Worm (Caenorhabditis elegans) whole organism, late embryonic: Measurements from ENCODE around the gene rgs-5.

Experiments
- K02D7.2 ChIP-seq: sonication (generic microtip); optimal IDR thresholded peaks from 2 replicates; lab custom pipeline; 2017; ENCODE audit warnings: mild to moderate bottlenecking, missing genetic modification characterization, missing compliant biosample characterization
- K09A11.1 ChIP-seq: sonication (generic microtip); optimal IDR thresholded peaks from 2 replicates; lab custom pipeline; 2017; ENCODE audit warnings: antibody characterized with exemption, mild to moderate bottlenecking, missing genetic modification characterization, missing compliant biosample characterization; ENCODE audit not compliant: insufficient read depth
- Y22D7AL.16 ChIP-seq: sonication (generic microtip); optimal IDR thresholded peaks from 2 replicates; lab custom pipeline; 2016; ENCODE audit warnings: missing genetic modification characterization, missing compliant biosample characterization
- ama-1 ChIP-seq: fragments of 150-350 bp; optimal IDR thresholded peaks from 2 replicates; lab custom pipeline; 2014
- ceh-19 ChIP-seq: fragments of 200-800 bp; sonication (Bioruptor generic); optimal IDR thresholded peaks from 2 replicates; lab custom pipeline; 2018; ENCODE audit warnings: mild to moderate bottlenecking, missing genetic modification characterization, missing compliant biosample characterization
- ceh-2 ChIP-seq: sonication (generic microtip); optimal IDR thresholded peaks from 2 replicates; lab custom pipeline; 2016; ENCODE audit warnings: missing genotype, missing genetic modification characterization, missing compliant biosample characterization
- ceh-22 ChIP-seq: sonication (generic microtip); optimal IDR thresholded peaks from 2 replicates; lab custom pipeline; 2017; ENCODE audit warnings: missing biosample characterization, missing genetic modification characterization
- ceh-24 ChIP-seq: sonication (generic microtip); optimal IDR thresholded peaks from 2 replicates; lab custom pipeline; 2016; ENCODE audit warnings: mild to moderate bottlenecking, missing genetic modification characterization, missing compliant biosample characterization
- ceh-30 ChIP-seq: fragments of 150-350 bp; optimal IDR thresholded peaks from 2 replicates; lab custom pipeline; 2014; ENCODE audit warnings: missing biosample characterization, missing genetic modification characterization
- ceh-34 ChIP-seq: sonication (generic microtip); optimal IDR thresholded peaks from 2 replicates; lab custom pipeline; 2016; ENCODE audit warnings: mild to moderate bottlenecking, missing genetic modification characterization, missing compliant biosample characterization
- che-1 ChIP-seq: sonication (generic microtip); optimal IDR thresholded peaks from 2 replicates; lab custom pipeline; 2016; ENCODE audit warnings: mild to moderate bottlenecking, missing genetic modification characterization, missing compliant biosample characterization
- dve-1 ChIP-seq: sonication (generic microtip); optimal IDR thresholded peaks from 2 replicates; lab custom pipeline; 2017; ENCODE audit warnings: antibody characterized with exemption, mild to moderate bottlenecking, missing genetic modification characterization, missing compliant biosample characterization
- elt-2 ChIP-seq: sonication (generic microtip); optimal IDR thresholded peaks from 2 replicates; lab custom pipeline; 2016; ENCODE audit warnings: missing genetic modification reagents, missing genetic modification characterization, missing compliant biosample characterization
- ets-4 ChIP-seq: sonication (generic microtip); optimal IDR thresholded peaks from 2 replicates; lab custom pipeline; 2016; ENCODE audit warnings: missing genetic modification characterization, missing compliant biosample characterization
- eyg-1 ChIP-seq: sonication (generic microtip); optimal IDR thresholded peaks from 2 replicates; lab custom pipeline; 2016; ENCODE audit warnings: missing genotype, missing genetic modification characterization, missing compliant biosample characterization
- fkh-6 ChIP-seq: sonication (generic microtip); optimal IDR thresholded peaks from 2 replicates; lab custom pipeline; 2016; ENCODE audit warnings: missing genetic modification characterization, missing compliant biosample characterization
- gmeb-2 ChIP-seq: sonication (generic microtip); optimal IDR thresholded peaks from 2 replicates; lab custom pipeline; 2016; ENCODE audit warnings: missing genetic modification characterization, inconsistent platforms, missing compliant biosample characterization
- hlh-15 ChIP-seq: sonication (generic microtip); optimal IDR thresholded peaks from 2 replicates; lab custom pipeline; 2016; ENCODE audit warnings: missing genetic modification characterization, missing compliant biosample characterization
- hlh-30 ChIP-seq: sonication (generic microtip); optimal IDR thresholded peaks from 2 replicates; lab custom pipeline; 2017; ENCODE audit warnings: antibody characterized with exemption, missing genetic modification characterization, missing compliant biosample characterization; ENCODE audit not compliant: insufficient read depth
- hlh-6 ChIP-seq: sonication (generic microtip); optimal IDR thresholded peaks from 2 replicates; lab custom pipeline; 2016; ENCODE audit warnings: missing genotype, missing genetic modification characterization, missing compliant biosample characterization
- hlh-8 ChIP-seq: sonication (generic microtip); optimal IDR thresholded peaks from 2 replicates; lab custom pipeline; 2016; ENCODE audit warnings: missing genotype, missing genetic modification characterization, missing compliant biosample characterization
- lim-6 ChIP-seq: sonication (generic microtip); optimal IDR thresholded peaks from 2 replicates; lab custom pipeline; 2016; ENCODE audit warnings: missing genetic modification characterization, missing compliant biosample characterization
- madf-2 ChIP-seq: sonication (generic microtip); optimal IDR thresholded peaks from 2 replicates; lab custom pipeline; 2017; ENCODE audit warnings: missing genetic modification characterization, missing compliant biosample characterization
- nhr-232 ChIP-seq: sonication (generic microtip); optimal IDR thresholded peaks from 2 replicates; lab custom pipeline; 2016; ENCODE audit warnings: missing genetic modification characterization, missing compliant biosample characterization
- pag-3 ChIP-seq: sonication (generic microtip); optimal IDR thresholded peaks from 2 replicates; lab custom pipeline; 2016; ENCODE audit warnings: missing compliant biosample characterization, missing genetic modification characterization, borderline replicate concordance
- pax-1 ChIP-seq: fragments of 150-350 bp; optimal IDR thresholded peaks from 2 replicates; lab custom pipeline; 2014; ENCODE audit warnings: missing biosample characterization, missing genetic modification characterization
- pha-4 ChIP-seq: fragments of 150-350 bp; optimal IDR thresholded peaks from 2 replicates; lab custom pipeline; 2018; ENCODE audit warnings: missing biosample characterization, missing genetic modification reagents, missing genetic modification characterization
- pros-1 ChIP-seq: fragments of 150-350 bp; optimal IDR thresholded peaks from 2 replicates; lab custom pipeline; 2014; ENCODE audit warnings: missing biosample characterization, missing genetic modification reagents, missing genetic modification characterization
- ref-2 ChIP-seq: sonication (generic microtip); optimal IDR thresholded peaks from 2 replicates; lab custom pipeline; 2016; ENCODE audit warnings: missing genetic modification characterization, missing compliant biosample characterization
- sdc-2 ChIP-seq: sonication (generic microtip); optimal IDR thresholded peaks from 2 replicates; lab custom pipeline; 2016; ENCODE audit warnings: missing genotype, missing genetic modification characterization, missing compliant biosample characterization
- sox-2 ChIP-seq: fragments of 200-800 bp; sonication (Bioruptor generic); IDR thresholded peaks from 2 replicates; pipeline ENCODE4 v1.3.6; 2022; ENCODE audit warnings: missing genetic modification reagents, missing genetic modification characterization, missing compliant biosample characterization
- sox-4 ChIP-seq: sonication (generic microtip); optimal IDR thresholded peaks from 2 replicates; lab custom pipeline; 2017; ENCODE audit warnings: mild to moderate bottlenecking, missing genetic modification characterization, inconsistent platforms, missing compliant biosample characterization
- syd-9 ChIP-seq: sonication (generic microtip); optimal IDR thresholded peaks from 2 replicates; lab custom pipeline; 2016; ENCODE audit warnings: mild to moderate bottlenecking, missing genetic modification characterization, moderate library complexity, missing compliant biosample characterization
- tbx-2 ChIP-seq: sonication (generic microtip); optimal IDR thresholded peaks from 2 replicates; lab custom pipeline; 2016; ENCODE audit warnings: missing genetic modification characterization, missing compliant biosample characterization
- tbx-7 ChIP-seq: sonication (generic microtip); optimal IDR thresholded peaks from 2 replicates; lab custom pipeline; 2016; ENCODE audit warnings: missing genotype, missing genetic modification characterization, missing compliant biosample characterization
- ttx-3 ChIP-seq: sonication (generic microtip); optimal IDR thresholded peaks from 2 replicates; lab custom pipeline; 2016; ENCODE audit warnings: missing genetic modification reagents, missing genetic modification characterization, missing compliant biosample characterization
- unc-3 ChIP-seq, 2 experiments: fragments of 200-800 bp in 1 of 2; sonication (Bioruptor generic) in 1 of 2; sonication (generic microtip) in 1 of 2; conservative IDR thresholded peaks in 1 of 2; optimal IDR thresholded peaks in 1 of 2; 2 replicates each; pipeline versions ENCODE4 v1.3.6 to Lab custom; 2016 to 2022; ENCODE audit warnings: missing compliant biosample characterization in 2 of 2, missing genetic modification characterization in 2 of 2, missing genetic modification reagents in 1 of 2
- unc-55 ChIP-seq: sonication (generic microtip); optimal IDR thresholded peaks from 2 replicates; lab custom pipeline; 2017; ENCODE audit warnings: missing biosample characterization, missing genetic modification reagents, missing genetic modification characterization
- zip-5 ChIP-seq: sonication (generic microtip); optimal IDR thresholded peaks from 2 replicates; lab custom pipeline; 2016; ENCODE audit warnings: missing genetic modification characterization, missing compliant biosample characterization
- ztf-16 ChIP-seq: sonication (generic microtip); optimal IDR thresholded peaks from 2 replicates; lab custom pipeline; 2017; ENCODE audit warnings: missing genetic modification characterization, missing compliant biosample characterization

rgs-5 gene

DNA sequence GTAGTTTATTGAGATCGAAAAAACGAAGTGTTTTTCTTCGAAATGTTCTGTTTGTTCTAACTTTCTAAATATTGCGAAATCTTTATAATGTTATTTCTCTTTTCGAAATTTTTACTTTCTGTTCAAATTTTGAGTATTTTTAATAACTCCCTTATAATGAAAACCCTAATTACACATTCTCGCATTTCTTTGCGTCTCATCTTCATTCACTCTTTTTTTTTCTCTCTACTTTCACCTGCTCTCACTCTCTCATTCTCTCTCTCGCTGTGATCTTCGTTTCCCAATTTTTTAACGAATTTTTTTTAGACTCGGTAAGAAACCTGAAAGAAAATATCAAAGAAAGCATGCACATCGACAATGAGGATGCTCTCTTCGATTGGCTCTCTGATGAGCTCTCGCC is 12.9 kb downstream of the rgs-5 start, which contains the start of gene rbm-26:
Gene rbm-26 (plus strand): TSS at position 301 of the 400 bp plus-strand sequence.
- no peak for TF ChIP-seq dve-1 (tag; lab: Kevin White, UChicago)
- TF ChIP-seq, all 69 proteins: peak for 0

DNA sequence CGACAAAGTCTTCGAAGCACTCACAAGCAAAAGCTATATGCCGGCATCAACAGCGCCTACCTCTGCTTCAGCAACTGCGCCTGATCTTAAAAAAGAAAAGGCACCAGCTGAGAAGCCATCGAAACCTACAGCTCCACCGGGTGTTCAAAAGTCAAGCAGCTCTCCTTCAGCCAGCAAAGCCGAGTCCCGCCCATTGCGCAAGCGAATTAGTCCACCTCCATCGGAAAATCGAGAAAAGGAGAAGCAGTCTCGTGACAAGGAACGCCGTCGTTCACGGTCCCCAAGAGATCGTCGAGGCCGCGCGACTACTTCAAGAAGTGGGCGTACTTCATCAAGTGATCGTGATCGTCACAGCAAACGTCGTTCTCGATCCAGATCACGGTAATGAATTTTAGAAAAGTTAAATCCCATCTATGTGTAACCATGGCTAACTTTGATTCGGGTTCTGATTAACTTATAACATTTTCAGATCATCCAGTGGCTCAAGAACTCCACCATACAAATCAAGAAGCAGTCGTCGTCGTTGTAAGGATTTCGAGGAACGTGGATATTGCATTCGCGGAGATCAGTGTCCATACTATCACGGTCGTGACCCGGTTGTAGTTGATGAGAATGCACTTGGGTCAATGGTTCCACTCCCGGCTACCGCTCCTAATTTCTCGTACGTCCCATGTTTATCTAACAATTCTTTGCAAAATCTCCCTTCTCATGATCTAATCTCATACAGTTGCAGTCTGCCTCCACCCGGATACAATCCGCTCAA is 13.7 kb downstream of the rgs-5 start:
- TF ChIP-seq K09A11.1 (tag; lab: Kevin White, UChicago) (no peak), madf-2 (tag; lab: Kevin White, UChicago) (no peak), sox-2 (GFP tag; lab: Robert Waterston, UW) (no peak), ceh-24 (tag; lab: Kevin White, UChicago) (no peak), hlh-15 (no peak), tbx-2 (tag; lab: Kevin White, UChicago) (no peak), pha-4 (tag; lab: Kevin White, UChicago) (no peak), K02D7.2 (tag; lab: Kevin White, UChicago) (no peak), pax-1 (tag; lab: Kevin White, UChicago) (no peak), Y22D7AL.16 (tag; lab: Kevin White, UChicago) (no peak)

DNA sequence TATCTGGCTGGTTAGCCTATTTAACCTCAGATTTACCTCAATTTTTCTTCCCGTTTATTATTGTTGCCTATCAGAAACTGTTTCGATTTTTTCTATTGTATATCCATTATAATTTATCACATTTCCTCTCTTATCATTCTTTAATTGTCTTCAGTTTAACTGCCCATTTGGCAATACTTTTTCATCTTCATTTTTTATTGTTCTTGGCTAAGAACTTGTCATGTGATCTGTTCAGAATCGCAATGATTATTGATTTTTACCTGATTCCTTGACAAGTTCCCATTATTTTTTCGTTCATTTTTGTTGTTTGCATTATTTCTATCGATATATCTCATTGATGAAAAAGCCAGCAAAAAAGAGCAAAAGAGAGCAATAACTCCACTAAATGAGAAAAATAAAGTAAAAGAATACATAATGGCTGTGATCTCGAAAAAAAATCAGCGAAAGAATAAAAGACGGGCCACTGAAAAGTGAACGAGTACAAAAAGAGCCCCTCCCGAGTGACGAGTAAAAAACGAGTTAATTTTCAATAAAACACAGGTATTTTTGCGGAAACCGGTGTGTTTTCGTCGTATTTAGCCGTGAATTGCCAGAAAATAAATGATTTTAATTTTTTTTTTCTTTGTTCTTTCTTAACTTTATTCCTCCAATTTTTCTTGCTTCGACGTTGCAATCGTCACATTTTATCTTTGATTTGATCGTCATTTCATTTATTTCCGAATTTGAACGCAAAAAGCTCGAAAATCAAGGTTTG is 16.1 kb downstream of the rgs-5 start, which contains the start of gene arf-1:
Gene arf-1 (plus strand): TSS at position 657 of the 754 bp plus-strand sequence.
- TF ChIP-seq ceh-34 (tag; lab: Kevin White, UChicago), result no peak
- no peak for TF ChIP-seq unc-3 (GFP tag; conservative IDR thresholded peaks at IDR 0.05; lab: Robert Waterston, UW)
- TF ChIP-seq unc-3 (tag; optimal IDR thresholded peaks at IDR 0.05; lab: Kevin White, UChicago), result no peak
- no peak for TF ChIP-seq hlh-15
- no peak for TF ChIP-seq hlh-8
- no peak for TF ChIP-seq syd-9 (tag; lab: Kevin White, UChicago)
- no peak for TF ChIP-seq K02D7.2 (tag; lab: Kevin White, UChicago)
- no peak for TF ChIP-seq ceh-2 (tag; lab: Kevin White, UChicago)
- no peak for TF ChIP-seq hlh-30 (tag; lab: Kevin White, UChicago)
- no peak for TF ChIP-seq gmeb-2 (tag; lab: Kevin White, UChicago)
- no peak for TF ChIP-seq sdc-2 (tag; lab: Kevin White, UChicago)
- no peak for TF ChIP-seq pag-3 (tag; lab: Kevin White, UChicago)
- no peak for TF ChIP-seq ttx-3 (tag; lab: Kevin White, UChicago)
- no peak for TF ChIP-seq tbx-2 (tag; lab: Kevin White, UChicago)
- no peak for TF ChIP-seq nhr-232 (tag; lab: Kevin White, UChicago)

DNA sequence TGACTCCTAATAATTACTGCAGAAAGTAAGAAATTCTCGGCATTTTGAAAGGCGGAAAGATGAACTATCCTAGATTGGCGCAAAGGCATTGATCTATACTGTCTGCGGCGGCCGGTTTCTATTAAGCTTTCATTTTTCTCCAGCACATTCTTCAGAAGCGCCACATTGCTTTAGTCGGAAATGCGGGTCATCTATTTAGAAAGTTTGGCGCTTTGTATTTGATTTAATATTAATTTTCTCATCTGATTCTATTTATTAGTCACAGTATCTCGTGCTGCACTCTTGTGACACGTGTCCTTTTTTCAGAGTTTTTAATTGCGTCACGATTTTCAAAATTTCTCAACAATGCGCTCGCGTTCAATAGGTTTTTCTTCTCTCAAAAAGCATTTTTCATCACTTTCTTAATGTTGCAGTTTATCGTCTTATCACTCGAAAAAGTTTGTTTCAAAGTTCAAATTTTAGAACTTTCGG is 16.7 kb downstream of the rgs-5 start:
- no peak for TF ChIP-seq unc-55
- no peak for TF ChIP-seq hlh-15
- no peak for TF ChIP-seq eyg-1 (tag; lab: Kevin White, UChicago)
- TF ChIP-seq zip-5 (tag; lab: Kevin White, UChicago), result no peak

DNA sequence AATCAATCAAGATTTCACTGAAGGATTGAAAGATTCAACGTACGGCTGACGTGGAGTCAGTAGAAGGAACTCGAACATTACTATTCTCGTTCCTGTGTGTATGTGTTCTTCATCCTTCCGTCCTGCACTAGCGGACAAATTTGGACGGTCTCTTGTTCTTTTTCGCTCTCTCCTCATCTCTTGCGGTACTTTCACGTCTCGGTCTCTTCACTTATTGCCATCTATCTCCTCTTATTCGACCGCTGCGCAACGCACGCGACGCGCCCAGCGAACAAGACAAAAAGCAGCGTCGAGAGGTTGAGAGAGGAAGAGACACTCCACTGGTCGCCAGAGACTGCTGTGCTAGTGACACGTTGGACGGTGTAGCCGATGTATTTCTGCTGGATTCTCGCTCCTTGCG is 17.1 kb downstream of the rgs-5 start:
- no peak for TF ChIP-seq ceh-30
- peak; percentile 52 for TF ChIP-seq ceh-22
- peak; percentile 12 for TF ChIP-seq lim-6 (tag; lab: Kevin White, UChicago)
- TF ChIP-seq ama-1 (lab: Kevin White, UChicago), result peak; percentile 60
- no peak for TF ChIP-seq K09A11.1 (tag; lab: Kevin White, UChicago)
- peak; percentile 22 for TF ChIP-seq tbx-7 (tag; lab: Kevin White, UChicago)
- no peak for TF ChIP-seq Y22D7AL.16 (tag; lab: Kevin White, UChicago)
- TF ChIP-seq syd-9 (tag; lab: Kevin White, UChicago), result peak; percentile 54
- peak; percentile 79 for TF ChIP-seq ets-4 (tag; lab: Kevin White, UChicago)
- TF ChIP-seq sox-2 (GFP tag; lab: Robert Waterston, UW), result peak; percentile 20; the same call in 1 of the 2 replicates
- no peak for TF ChIP-seq che-1 (tag; lab: Kevin White, UChicago)
- TF ChIP-seq hlh-6 (tag; lab: Kevin White, UChicago), result peak; percentile 61
- TF ChIP-seq ref-2 (tag; lab: Kevin White, UChicago), result peak; percentile 77
- peak; percentile 3 for TF ChIP-seq ztf-16 (tag; lab: Kevin White, UChicago)
- peak; percentile 71 for TF ChIP-seq pros-1 (tag; lab: Kevin White, UChicago)
- TF ChIP-seq fkh-6, result no peak
- TF ChIP-seq elt-2 (tag; lab: Kevin White, UChicago), result peak; percentile 45
- TF ChIP-seq ceh-2 (tag; lab: Kevin White, UChicago), result peak; percentile 36
- peak; percentile 26 for TF ChIP-seq ceh-19 (GFP tag; lab: Kevin White, UChicago)
- no peak for TF ChIP-seq sox-4 (tag; lab: Kevin White, UChicago)
- peak; percentile 26 for TF ChIP-seq sdc-2 (tag; lab: Kevin White, UChicago)
